Worm (Caenorhabditis elegans) whole organism, L4 larva: Measurements from ENCODE around the gene syg-1.
A peak's percentile ranks its signal among the peaks of the same experiment; 100 is the strongest.

Experiments
- Y48G9A.11 ChIP-seq: fragments of 200-800 bp; sonication (Bioruptor generic); IDR thresholded peaks from 2 replicates; pipeline ENCODE4 v1.3.6; 2022; ENCODE audit warnings: missing genetic modification reagents, missing genetic modification characterization, missing compliant biosample characterization
- ces-1 ChIP-seq: fragments of 150-350 bp; sonication (generic microtip); optimal IDR thresholded peaks from 4 replicates; lab custom pipeline; 2014; ENCODE audit warnings: missing biosample characterization, missing genetic modification reagents, missing genetic modification characterization
- daf-8 ChIP-seq: fragments of 200-800 bp; sonication (Bioruptor generic); IDR thresholded peaks from 2 replicates; pipeline ENCODE4 v1.3.6; 2022; ENCODE audit warnings: missing genetic modification characterization, missing compliant biosample characterization
- fos-1 ChIP-seq: fragments of 150-350 bp; optimal IDR thresholded peaks from 2 replicates; lab custom pipeline; 2014; ENCODE audit warnings: missing biosample characterization, missing genetic modification characterization
- lin-13 ChIP-seq: fragments of 150-350 bp; optimal IDR thresholded peaks from 2 replicates; lab custom pipeline; 2014; ENCODE audit warnings: missing biosample characterization, missing genetic modification reagents, missing genetic modification characterization
- mxl-2 ChIP-seq: fragments of 200-800 bp; sonication (Bioruptor generic); conservative IDR thresholded peaks from 2 replicates; pipeline ENCODE4 v1.3.6; 2022; ENCODE audit warnings: missing genetic modification reagents, missing genetic modification characterization, missing compliant biosample characterization
- nhr-237 ChIP-seq: sonication (generic microtip); optimal IDR thresholded peaks from 2 replicates; lab custom pipeline; 2017; ENCODE audit warnings: missing biosample characterization, missing genetic modification characterization
- nhr-25 ChIP-seq: sonication (generic microtip); optimal IDR thresholded peaks from 2 replicates; lab custom pipeline; 2017; ENCODE audit warnings: missing genetic modification characterization, mild to moderate bottlenecking, missing compliant biosample characterization, antibody characterized with exemption, moderate library complexity, borderline replicate concordance; ENCODE audit not compliant: insufficient read depth
- nhr-28 ChIP-seq: fragments of 150-350 bp; optimal IDR thresholded peaks from 2 replicates; lab custom pipeline; 2014; ENCODE audit warnings: missing biosample characterization, missing genetic modification characterization
- nhr-76 ChIP-seq: fragments of 150-350 bp; optimal IDR thresholded peaks from 2 replicates; lab custom pipeline; 2014; ENCODE audit warnings: missing biosample characterization, missing genetic modification characterization
- sdz-12 ChIP-seq: fragments of 200-800 bp; sonication (Bioruptor generic); optimal IDR thresholded peaks from 2 replicates; lab custom pipeline; 2018; ENCODE audit warnings: mild to moderate bottlenecking, missing genetic modification characterization, missing compliant biosample characterization
- skn-1 ChIP-seq: fragments of 150-350 bp; optimal IDR thresholded peaks from 2 replicates; lab custom pipeline; 2014; ENCODE audit warnings: missing biosample characterization, missing genetic modification characterization
- ztf-11 ChIP-seq: fragments of 150-350 bp; optimal IDR thresholded peaks from 2 replicates; lab custom pipeline; 2014; ENCODE audit warnings: missing biosample characterization, missing genetic modification characterization

ce11 chrX:2549322-2549721 is 34.2 kb upstream of the syg-1 start:
- TF ChIP-seq ces-1 (GFP tag; lab: Kevin White, UChicago) (no peak), nhr-28 (tag; lab: Kevin White, UChicago) (peak; percentile 64), sdz-12 (GFP tag; lab: Kevin White, UChicago) (peak; percentile 62), ztf-11 (tag; lab: Kevin White, UChicago) (no peak), lin-13 (GFP tag; lab: Kevin White, UChicago) (peak; percentile 71), Y48G9A.11 (GFP tag; lab: Robert Waterston, UW) (peak; percentile 77), skn-1 (tag; lab: Kevin White, UChicago) (no peak), nhr-25 (no peak), nhr-76 (tag; lab: Kevin White, UChicago) (no peak), nhr-237 (no peak), daf-8 (no peak), mxl-2 (GFP tag; lab: Robert Waterston, UW) (0 out of 2 replicates have a peak, but pooled peaks have one; percentile 30), fos-1 (tag; lab: Kevin White, UChicago) (no peak)
